Worm (Caenorhabditis elegans): ENCODE data around the gene folt-2.

The folt-2 gene

DNA sequence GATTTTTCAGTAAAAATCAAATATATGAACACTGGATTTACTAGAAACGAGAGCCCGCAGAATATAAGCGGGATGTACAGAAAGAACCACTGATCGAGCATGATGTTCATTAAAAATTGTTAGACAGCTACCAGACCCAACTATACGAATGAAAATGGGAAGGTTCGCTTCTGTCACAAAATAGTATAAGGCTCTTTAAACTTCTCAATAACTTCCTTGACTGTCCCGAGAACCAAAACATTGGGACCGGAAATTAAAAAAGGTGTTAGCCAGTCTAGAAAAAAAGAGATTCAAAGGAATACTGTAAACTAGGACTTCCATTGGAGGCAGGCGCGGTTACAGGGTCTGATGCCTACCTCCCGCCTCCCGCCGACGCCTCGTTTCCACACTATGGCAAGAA is 17.6 kb downstream of the folt-2 start, which contains the start of gene srj-55:
TSS of gene srj-55 (minus strand) at position 101 of the 400 bp plus-strand sequence.
- no peak for TF ChIP-seq him-1 (tag; optimal IDR thresholded peaks at IDR 0.05)
- no peak for TF ChIP-seq W03F9.2 (tag; optimal IDR thresholded peaks at IDR 0.05)
- TF ChIP-seq dao-5 (tag; optimal IDR thresholded peaks at IDR 0.05): no peak

DNA sequence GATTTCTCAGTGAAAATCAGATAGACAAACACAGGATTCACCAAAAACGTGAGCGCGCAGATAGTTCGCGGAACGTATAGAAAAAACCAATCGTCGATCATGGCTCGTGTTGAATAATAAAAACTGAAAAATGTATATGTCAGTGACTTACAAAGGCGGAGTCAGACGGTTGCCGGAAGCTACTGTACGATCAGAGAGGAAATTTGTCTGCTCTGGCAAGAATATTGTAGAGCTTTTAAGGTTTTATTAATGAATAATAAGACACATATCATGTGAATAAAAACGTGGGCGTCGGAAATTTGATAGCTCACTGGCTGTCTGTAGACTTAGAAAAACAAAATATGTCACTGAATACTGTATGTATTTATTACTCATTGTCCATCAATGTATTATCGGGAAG is 19.9 kb downstream of the folt-2 start, which contains the start of gene srj-57:
TSS of gene srj-57 (minus strand) at position 101 of the 400 bp plus-strand sequence.
- no peak for TF ChIP-seq him-1 (tag; optimal IDR thresholded peaks at IDR 0.05)
- TF ChIP-seq dao-5 (tag; optimal IDR thresholded peaks at IDR 0.05): no peak
- no peak for TF ChIP-seq W03F9.2 (tag; optimal IDR thresholded peaks at IDR 0.05)

DNA sequence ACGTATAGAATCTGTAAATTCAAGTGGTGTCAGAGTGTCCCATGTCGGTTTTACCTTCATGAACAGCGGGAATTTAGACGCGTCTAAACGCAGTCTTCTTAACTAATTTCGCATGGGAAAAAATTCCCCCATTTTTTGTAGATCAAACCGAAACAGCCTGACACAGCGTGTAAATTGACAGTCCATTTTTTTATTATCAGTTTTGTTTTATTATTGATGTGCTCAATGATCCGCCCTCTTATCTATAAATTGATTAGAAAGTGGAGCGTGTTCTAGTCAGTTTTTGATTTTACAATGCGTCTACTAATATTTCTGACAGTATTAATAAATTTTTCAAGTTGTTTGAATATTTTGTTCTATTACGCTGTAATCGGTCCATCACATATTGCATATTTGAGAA is 26.3 kb downstream of the folt-2 start, which contains the start of gene ugt-53:
TSS of gene ugt-53 (plus strand) at position 273 of the 400 bp plus-strand sequence.
- TF ChIP-seq W03F9.2 (tag; optimal IDR thresholded peaks at IDR 0.05): no peak
- TF ChIP-seq dao-5 (tag; optimal IDR thresholded peaks at IDR 0.05): no peak
- no peak for TF ChIP-seq him-1 (tag; optimal IDR thresholded peaks at IDR 0.05)

DNA sequence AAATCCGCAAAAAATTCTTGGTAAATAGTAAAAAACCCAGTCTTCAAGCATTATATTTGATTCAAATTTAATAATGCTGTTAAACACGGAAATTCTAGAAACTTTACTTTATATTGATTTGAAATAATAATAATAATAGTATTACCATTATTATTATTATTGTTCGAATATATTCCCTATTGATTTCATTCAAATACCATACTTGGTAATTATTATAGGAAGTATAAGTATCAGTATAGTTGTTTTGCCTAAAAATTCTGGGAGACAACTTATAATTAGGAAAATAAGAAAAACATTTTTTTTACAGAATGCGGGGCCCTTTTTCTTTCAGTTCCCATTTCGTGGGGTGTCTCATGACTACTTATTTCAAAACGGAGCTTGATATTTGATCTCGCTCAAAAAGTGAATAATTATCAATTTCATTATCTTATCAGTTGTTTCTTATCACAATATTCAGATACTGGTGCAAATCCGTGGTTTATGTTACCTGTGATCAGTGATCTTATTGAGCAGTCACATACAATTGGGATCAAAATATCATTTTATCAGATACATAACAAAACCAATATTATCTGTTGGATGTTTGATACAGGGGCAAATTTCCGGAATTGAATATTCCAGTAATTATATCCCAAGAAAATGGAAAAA is 27.0 kb downstream of the folt-2 start, which contains the start of gene srj-49:
TSS of gene srj-49 (minus strand) at position 51 of the 648 bp plus-strand sequence.
- TF ChIP-seq dao-5 (tag; optimal IDR thresholded peaks at IDR 0.05) (no peak), him-1 (tag; optimal IDR thresholded peaks at IDR 0.05) (no peak), W03F9.2 (tag; optimal IDR thresholded peaks at IDR 0.05) (no peak)

DNA sequence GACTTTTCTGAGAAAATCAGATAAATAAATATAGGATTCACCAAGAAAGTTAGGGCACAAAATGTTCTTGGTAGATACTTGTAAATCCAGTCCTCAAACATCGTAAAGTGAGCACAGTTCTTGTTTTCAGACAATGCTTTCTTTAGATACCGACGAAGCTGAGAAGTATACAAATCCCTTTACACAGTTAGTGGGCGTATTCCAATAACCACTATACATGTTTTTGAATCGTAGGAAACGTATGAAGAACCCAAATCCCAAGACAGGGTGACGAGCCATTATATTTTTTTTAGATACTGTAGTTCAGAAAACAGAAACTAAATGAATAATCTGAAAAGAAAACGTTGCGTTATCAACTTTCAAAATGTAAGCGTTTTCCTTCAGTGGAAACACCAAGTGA is 29.6 kb downstream of the folt-2 start, which contains the start of gene srj-44:
TSS of gene srj-44 (minus strand) at position 101 of the 400 bp plus-strand sequence.
- TF ChIP-seq him-1 (tag; optimal IDR thresholded peaks at IDR 0.05): no peak
- TF ChIP-seq W03F9.2 (tag; optimal IDR thresholded peaks at IDR 0.05): no peak
- no peak for TF ChIP-seq dao-5 (tag; optimal IDR thresholded peaks at IDR 0.05)

DNA sequence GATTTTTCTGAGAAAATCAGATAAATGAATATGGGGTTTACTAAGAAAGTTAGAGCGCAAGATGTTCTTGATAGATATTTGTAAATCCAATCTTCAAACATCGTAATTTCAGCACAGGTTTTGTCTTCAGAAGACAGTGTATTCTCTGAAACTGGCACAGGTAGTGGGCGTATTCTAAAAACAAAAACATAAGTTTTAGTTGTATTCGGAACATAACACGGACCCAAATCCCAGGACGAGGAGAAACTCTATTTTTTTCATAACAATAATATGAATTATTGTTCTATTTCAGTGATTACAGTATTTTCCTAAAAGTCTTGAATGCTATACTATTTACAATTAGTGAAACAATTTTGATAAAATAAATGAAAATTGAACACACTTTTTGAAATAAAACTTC is 38.9 kb downstream of the folt-2 start, which contains the start of gene srj-45:
TSS of gene srj-45 (minus strand) at position 101 of the 400 bp plus-strand sequence.
- TF ChIP-seq him-1 (tag; optimal IDR thresholded peaks at IDR 0.05) (no peak), W03F9.2 (tag; optimal IDR thresholded peaks at IDR 0.05) (no peak), dao-5 (tag; optimal IDR thresholded peaks at IDR 0.05) (no peak)

DNA sequence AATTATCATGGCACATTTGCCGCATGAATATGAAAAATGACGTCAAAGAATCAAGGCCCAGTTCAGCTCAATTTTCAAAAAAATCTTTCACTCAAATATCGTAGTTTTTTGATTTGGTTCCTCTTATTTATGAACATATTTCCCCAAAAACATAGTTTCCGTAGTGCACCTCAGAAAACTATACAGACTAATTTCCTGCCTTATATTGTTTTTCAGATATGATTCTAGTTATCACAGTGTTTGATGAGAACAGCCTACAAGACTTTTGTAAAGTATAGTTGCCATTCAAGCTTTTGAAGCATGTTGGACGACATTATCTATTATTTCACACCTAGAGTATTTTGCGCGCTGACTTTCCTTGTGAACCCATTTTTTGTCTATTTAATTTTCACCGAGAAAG is 42.7 kb downstream of the folt-2 start, which contains the start of gene srj-50:
TSS of gene srj-50 (plus strand) at position 301 of the 400 bp plus-strand sequence.
- TF ChIP-seq him-1 (tag; optimal IDR thresholded peaks at IDR 0.05) (no peak), dao-5 (tag; optimal IDR thresholded peaks at IDR 0.05) (no peak), W03F9.2 (tag; optimal IDR thresholded peaks at IDR 0.05) (no peak)

DNA sequence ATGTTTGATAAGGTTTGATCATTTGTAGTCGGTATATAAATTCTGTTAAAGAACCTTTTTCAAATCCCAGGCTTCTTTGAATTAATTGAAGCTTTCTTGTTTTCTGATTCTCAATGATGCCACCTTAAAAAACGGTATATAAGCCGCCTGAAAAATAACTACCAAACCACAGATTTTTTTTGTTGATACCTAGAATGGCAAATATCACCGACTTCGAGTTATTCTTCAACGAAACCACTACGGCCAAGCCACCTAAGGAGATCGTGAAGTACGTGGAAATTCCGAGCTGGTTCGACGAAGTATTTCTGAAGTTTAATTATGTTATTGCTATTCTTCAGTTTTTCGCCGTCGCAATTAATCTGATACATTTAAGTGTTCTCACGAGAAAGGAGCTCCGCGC is 44.6 kb downstream of the folt-2 start, which contains the start of gene srw-2:
TSS of gene srw-2 (plus strand) at position 62 of the 400 bp plus-strand sequence.
- TF ChIP-seq dao-5 (tag; optimal IDR thresholded peaks at IDR 0.05) (no peak), W03F9.2 (tag; optimal IDR thresholded peaks at IDR 0.05) (no peak), him-1 (tag; optimal IDR thresholded peaks at IDR 0.05) (no peak)

DNA sequence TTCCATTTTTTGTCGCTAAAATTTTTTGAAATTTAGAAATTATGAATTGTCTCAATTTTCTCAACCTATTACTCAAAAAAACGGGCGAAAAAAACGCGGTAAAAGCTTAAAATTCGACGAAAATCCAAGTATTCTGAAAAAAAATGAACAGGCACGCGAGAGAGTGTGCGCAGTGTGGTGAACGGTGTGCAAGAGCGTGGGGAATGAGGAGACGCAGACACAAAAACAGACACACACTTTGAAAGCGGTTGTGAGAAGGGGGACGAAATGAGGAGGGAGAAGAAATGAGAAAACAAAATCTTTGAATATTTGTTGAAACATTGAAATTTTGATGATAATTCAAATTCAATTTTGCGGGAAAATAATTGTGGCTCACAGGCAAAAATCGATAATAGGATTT is 48.6 kb downstream of the folt-2 start, which contains the start of gene T03D3.5:
TSS of gene T03D3.5 (minus strand) at position 21 of the 400 bp plus-strand sequence.
- no peak for TF ChIP-seq him-1 (tag; optimal IDR thresholded peaks at IDR 0.05)
- no peak for TF ChIP-seq dao-5 (tag; optimal IDR thresholded peaks at IDR 0.05)
- no peak for TF ChIP-seq W03F9.2 (tag; optimal IDR thresholded peaks at IDR 0.05)

DNA sequence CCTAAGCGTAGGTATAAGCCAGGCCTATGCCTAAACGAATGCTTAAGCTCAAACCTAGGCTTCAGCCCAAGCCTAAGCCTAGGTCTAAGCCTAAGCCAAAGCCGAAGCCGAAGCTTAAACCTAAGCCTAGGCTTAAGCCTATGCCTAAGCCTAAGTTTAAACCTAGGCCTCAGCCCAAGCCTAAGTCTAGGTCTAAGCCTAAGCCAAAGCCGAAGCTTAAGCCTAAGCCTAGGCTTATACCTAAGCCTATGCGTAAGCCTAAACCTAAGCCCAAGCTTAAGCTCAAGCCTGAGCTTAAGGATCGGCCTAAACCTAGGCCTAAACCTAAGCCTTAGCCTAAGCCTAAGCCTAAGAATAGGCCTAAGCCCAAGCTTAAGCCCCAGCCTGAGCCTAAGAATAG is 49.4 kb downstream of the folt-2 start:
- TF ChIP-seq him-1 (tag; optimal IDR thresholded peaks at IDR 0.05) (no peak), W03F9.2 (tag; optimal IDR thresholded peaks at IDR 0.05) (no peak), dao-5 (tag; optimal IDR thresholded peaks at IDR 0.05) (no peak)
